Worm (Caenorhabditis elegans): ENCODE results near the gene try-10.

The try-10 gene

ce11 chrV:13047574-13048030 is 34.5 kb upstream of the try-10 start, which contains the start of gene W07G4.5:
W07G4.5 (plus strand) TSS chrV:13047980.
- no peak for TF ChIP-seq bed-2 (GFP tag; IDR thresholded peaks at IDR 0.05)
- TF ChIP-seq nhr-80 (tag; optimal IDR thresholded peaks at IDR 0.05), result peak; percentile 73
- TF ChIP-seq ztf-18 (tag; optimal IDR thresholded peaks at IDR 0.05), result no peak
- TF ChIP-seq unc-62 (GFP tag; optimal IDR thresholded peaks at IDR 0.05), result no peak
- no peak for TF ChIP-seq lag-1 (GFP tag; IDR thresholded peaks at IDR 0.05)
- TF ChIP-seq dox-1 (GFP tag; IDR thresholded peaks at IDR 0.05), result peak; percentile 31; the same call in 1 of the 2 replicates
- no peak for TF ChIP-seq Y95B8A.8 (GFP tag; IDR thresholded peaks at IDR 0.05)
- TF ChIP-seq Y53G8AR.9 (GFP tag; conservative IDR thresholded peaks at IDR 0.05), result 0 out of 2 replicates have a peak, but pooled peaks have one; percentile 20
- TF ChIP-seq Y79H2A.3 (GFP tag; conservative IDR thresholded peaks at IDR 0.05), result no peak
- peak; percentile 16 for TF ChIP-seq atf-7 (tag; optimal IDR thresholded peaks at IDR 0.05)
- TF ChIP-seq hsf-1 (GFP tag; IDR thresholded peaks at IDR 0.05), result no peak
- TF ChIP-seq lin-35 (GFP tag; optimal IDR thresholded peaks at IDR 0.05), result no peak
- TF ChIP-seq athp-1 (tag; optimal IDR thresholded peaks at IDR 0.05), result no peak
- TF ChIP-seq attf-5 (GFP tag; optimal IDR thresholded peaks at IDR 0.05), result peak; percentile 32

DNA sequence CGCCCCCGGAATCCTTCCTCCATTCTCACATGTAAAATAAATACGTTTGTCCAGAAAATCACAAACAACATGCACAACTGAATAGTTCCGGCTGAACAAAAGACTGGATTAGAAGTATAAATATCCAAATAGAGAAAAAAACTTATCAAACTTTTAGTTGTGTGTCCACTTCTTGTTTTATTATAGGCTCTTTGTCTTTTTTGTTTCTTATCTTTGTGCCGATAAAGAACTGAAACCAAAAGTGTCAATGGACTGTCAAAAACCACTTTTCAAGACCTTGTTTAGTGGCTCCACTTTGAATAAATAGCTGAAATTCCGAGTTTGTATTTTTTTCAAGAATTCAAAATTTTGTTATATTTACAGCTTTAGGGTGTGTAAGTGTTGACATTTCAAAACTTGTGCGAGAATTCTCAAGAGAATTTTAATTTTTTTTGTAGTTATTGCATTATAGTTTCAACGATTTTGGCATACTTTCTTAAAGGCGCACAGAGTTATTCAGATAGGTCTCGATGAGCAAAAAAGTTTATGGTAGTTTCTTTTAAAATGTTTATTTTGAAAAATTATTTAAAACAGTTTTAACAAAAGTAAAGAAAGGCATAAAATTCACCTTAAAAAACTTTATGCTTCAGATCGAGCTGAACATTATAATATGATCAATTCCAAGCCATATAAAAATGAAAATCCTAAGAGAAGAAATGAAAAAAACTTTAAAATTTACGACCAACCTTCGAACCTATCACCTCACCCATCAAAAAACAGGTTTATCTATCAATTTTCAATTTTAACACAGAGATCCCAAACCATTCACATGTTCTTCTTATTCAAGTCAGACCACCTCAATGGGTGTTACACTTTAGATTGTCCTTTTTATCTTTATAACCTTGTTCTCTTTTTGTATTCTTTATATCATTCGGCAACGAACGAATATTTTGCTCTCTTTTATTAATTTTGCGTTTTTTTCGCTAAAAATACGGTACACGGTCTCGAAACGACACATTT is 33.4 kb upstream of the try-10 start:
- TF ChIP-seq C17E4.6 (GFP tag; IDR thresholded peaks at IDR 0.05) (no peak), lsl-1 (GFP tag; optimal IDR thresholded peaks at IDR 0.05) (no peak), nfyb-1 (GFP tag; IDR thresholded peaks at IDR 0.05) (0 out of 2 replicates have a peak, but pooled peaks have one; percentile 14), madf-3 (GFP tag; IDR thresholded peaks at IDR 0.05) (peak; percentile 58; the same call in 1 of the 2 replicates), let-526 (GFP tag; IDR thresholded peaks at IDR 0.05) (0 out of 2 replicates have a peak, but pooled peaks have one; percentile 22), nhr-80 (tag; optimal IDR thresholded peaks at IDR 0.05) (peak; percentile 85), K12H6.12 (tag; optimal IDR thresholded peaks at IDR 0.05) (no peak), lin-54 (GFP tag; optimal IDR thresholded peaks at IDR 0.05) (peak; percentile 24), chd-7 (tag; optimal IDR thresholded peaks at IDR 0.05) (no peak), B0035.1 (tag; optimal IDR thresholded peaks at IDR 0.05) (peak; percentile 44), Y53G8AR.9 (GFP tag; conservative IDR thresholded peaks at IDR 0.05) (peak; percentile 70), tbp1 (GFP tag; optimal IDR thresholded peaks at IDR 0.05) (peak; percentile 33), dox-1 (GFP tag; IDR thresholded peaks at IDR 0.05) (0 out of 2 replicates have a peak, but pooled peaks have one; percentile 15), let-607 (tag; optimal IDR thresholded peaks at IDR 0.05) (peak in 1 of 2 experiments; percentile 7), nhr-90 (tag; optimal IDR thresholded peaks at IDR 0.05) (peak; percentile 46), cebp-1 (GFP tag; IDR thresholded peaks at IDR 0.05) (no peak), cebp-1 (tag; optimal IDR thresholded peaks at IDR 0.05) (peak; percentile 5), Y56A3A.18 (GFP tag; IDR thresholded peaks at IDR 0.05) (peak; percentile 54; the same call in 1 of the 2 replicates), madf-6 (GFP tag; IDR thresholded peaks at IDR 0.05) (peak; percentile 44; the same call in 1 of the 2 replicates)

- TF ChIP-seq lin-40 (tag; optimal IDR thresholded peaks at IDR 0.05) (no peak), him-1 (tag; optimal IDR thresholded peaks at IDR 0.05) (no peak), rec-8 (tag; optimal IDR thresholded peaks at IDR 0.05) (no peak), B0336.3 (GFP tag; IDR thresholded peaks at IDR 0.05) (no peak), attf-5 (GFP tag; optimal IDR thresholded peaks at IDR 0.05) (no peak), gei-17 (GFP tag; optimal IDR thresholded peaks at IDR 0.05) (no peak), B0035.1 (tag; optimal IDR thresholded peaks at IDR 0.05) (no peak), mel-28 (tag; optimal IDR thresholded peaks at IDR 0.05; ENCODE audit: borderline replicate concordance) (no peak), ztf-3 (GFP tag; optimal IDR thresholded peaks at IDR 0.05) (no peak), cebp-2 (GFP tag; IDR thresholded peaks at IDR 0.05) (no peak), F49E8.2 (tag; optimal IDR thresholded peaks at IDR 0.05; ENCODE audit: insufficient read depth) (no peak), F57A8.1 (GFP tag; optimal IDR thresholded peaks at IDR 0.05) (no peak), dpff-1 (tag; optimal IDR thresholded peaks at IDR 0.05) (no peak), tlf-1 (GFP tag; optimal IDR thresholded peaks at IDR 0.05) (no peak), ekl-4 (GFP tag; IDR thresholded peaks at IDR 0.05) (no peak)
Measured at ce11 chrV:13045017-13045416, 32.0 kb upstream of the try-10 start.

Data from whole organism, young adult.